Worm (Caenorhabditis elegans): Measurements from ENCODE around the gene paf-2.

- TF ChIP-seq lin-15B (tag; optimal IDR thresholded peaks at IDR 0.05) (no peak), skn-1 (tag; optimal IDR thresholded peaks at IDR 0.05) (no peak), nhr-11 (tag; optimal IDR thresholded peaks at IDR 0.05) (no peak), fkh-10 (GFP tag; optimal IDR thresholded peaks at IDR 0.05) (no peak), ceh-28 (tag; optimal IDR thresholded peaks at IDR 0.05) (no peak), unc-130 (GFP tag; optimal IDR thresholded peaks at IDR 0.05) (no peak)
Observed at ce11 chrX:4320563-4320962, 23.0 kb upstream of the paf-2 start, which contains the start of gene dop-6.

Measured in whole organism, L4 larva.